Fruit fly (Drosophila melanogaster) whole organism, larva: ENCODE data around the gene CG5715.

ENCODE experiments used
- noc ChIP-seq: fragments of 200-800 bp; sonication (Bioruptor generic); optimal IDR thresholded peaks from 3 replicates; lab custom pipeline; 2019; ENCODE audit warnings: missing biosample characterization, mild to moderate bottlenecking, missing genetic modification characterization, moderate library complexity

The CG5715 gene

DNA sequence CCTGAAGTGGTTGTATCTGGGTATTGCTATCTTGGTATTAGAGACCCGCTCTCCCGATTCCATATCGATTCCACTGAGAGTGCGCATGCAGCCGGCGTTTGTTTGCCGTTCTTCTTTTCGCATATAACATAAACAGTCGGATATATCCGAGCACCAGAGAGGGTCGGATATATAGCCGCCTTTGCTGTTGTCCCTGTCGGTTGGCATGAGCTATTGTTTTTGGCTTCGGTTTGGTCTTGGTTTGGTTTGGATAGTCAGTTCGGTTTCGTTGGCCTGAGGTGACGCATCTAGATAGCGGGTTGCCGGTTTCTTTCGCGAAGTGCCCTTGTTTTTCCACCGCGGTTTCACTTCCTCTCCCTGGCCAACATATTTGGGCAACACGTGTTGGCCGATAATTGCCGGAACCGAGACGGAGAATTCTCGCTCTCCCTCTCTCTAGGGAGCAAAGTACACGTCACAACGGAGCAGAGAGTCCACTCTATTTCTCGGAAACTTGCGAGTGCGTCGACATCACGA is 21.4 kb downstream of the CG5715 start, which contains the start of gene Orct2:
Gene Orct2 (plus strand): TSS at position 255 of the 516 bp plus-strand sequence.
- peak; percentile 50 for TF ChIP-seq noc

DNA sequence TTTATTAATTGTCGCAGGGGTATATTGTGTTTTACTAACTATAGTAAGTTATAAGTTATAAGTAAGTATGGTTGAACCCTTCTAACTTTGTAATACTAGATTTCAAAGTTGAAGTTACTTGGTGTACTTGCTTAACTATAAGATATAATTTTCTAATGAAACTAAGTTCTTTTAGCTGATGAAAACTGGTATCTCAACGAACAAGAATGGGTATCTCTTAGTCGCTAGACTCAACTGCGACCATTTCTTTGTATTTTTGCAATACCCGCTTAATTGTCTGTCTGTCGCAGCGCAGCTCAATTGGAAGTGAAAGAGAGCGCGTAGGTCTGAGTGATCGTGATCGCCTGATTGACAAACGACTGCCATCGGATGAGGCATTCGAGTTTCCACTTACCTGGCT is 22.0 kb downstream of the CG5715 start:
- no peak for TF ChIP-seq noc

DNA sequence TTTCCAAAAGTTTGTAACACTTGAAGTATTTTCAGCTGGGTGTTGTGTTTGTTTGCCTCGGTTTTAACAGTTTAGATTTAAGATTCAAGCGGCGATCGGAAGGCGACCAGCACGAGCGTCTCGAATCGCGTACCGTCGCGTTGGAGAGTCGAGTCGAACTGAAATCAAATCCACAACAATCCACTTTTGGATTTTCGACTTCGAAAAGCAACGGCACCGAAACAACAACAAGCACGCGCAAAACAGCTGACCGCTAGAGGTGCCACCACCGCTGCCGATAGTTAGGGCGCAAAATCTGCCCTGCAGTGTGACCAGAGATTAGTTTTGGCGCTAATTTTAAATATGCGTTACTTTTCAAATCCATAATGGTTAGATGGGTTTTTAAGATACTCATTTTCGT is 23.1 kb downstream of the CG5715 start, which contains the start of gene jar:
Gene jar (minus strand): TSS at position 163 of the 400 bp plus-strand sequence.
- TF ChIP-seq noc = peak; percentile 39

DNA sequence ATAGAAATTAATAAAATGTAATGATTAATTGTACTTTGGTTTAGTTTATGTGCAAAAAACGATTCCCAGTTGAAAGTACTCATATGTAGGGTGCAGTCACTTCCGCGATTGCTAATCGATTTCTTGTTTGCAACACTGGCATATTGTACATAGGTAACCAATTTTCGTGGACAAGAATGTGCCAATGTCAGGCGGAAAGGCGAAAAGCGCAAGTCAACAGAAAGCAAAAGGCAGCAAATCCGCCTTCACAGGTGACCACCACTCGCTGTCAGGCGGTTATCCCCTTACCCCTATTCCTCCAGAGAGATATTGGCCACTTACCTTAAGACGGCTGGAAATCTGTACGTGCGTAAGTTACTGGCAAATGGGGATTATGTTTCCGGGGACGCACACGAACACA is 23.6 kb downstream of the CG5715 start:
- no peak for TF ChIP-seq noc

DNA sequence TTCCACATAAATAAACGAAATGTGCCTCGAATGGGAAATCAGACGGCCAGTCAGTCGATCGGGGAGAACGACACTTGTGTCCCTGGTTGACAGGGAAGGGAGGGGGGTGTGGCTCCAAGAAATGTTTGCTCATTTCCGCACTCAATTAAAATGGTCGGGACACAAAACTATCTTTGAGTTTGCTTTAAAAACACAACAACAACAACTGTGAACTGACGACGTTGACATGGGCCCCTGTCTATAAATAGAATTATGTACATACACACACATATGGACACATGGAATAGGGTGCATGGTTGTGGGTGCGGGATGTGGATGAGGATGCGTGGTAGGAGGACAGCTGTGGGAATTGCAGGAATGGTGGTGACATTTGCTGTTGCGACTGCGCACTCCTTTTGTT is 24.2 kb downstream of the CG5715 start:
- TF ChIP-seq noc = no peak

DNA sequence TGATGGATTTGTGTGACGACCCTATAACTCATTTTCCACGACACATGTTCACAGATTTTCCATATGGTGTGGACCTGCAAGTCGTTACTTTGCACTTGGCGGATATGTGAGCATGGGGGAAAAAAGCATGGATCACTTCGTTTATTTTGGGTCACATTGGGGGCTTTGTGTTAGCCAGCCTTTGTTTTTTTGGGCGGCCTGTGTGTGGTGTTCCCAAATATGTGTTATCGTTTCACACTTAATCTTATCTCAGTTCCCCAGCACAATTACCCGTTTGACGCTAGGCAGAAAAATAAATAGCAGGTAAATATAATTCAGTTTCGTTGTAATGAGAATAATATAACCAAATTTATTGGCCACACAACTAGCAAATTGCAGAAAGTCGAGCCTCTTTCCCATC is 25.9 kb downstream of the CG5715 start:
- peak; percentile 10 for TF ChIP-seq noc

DNA sequence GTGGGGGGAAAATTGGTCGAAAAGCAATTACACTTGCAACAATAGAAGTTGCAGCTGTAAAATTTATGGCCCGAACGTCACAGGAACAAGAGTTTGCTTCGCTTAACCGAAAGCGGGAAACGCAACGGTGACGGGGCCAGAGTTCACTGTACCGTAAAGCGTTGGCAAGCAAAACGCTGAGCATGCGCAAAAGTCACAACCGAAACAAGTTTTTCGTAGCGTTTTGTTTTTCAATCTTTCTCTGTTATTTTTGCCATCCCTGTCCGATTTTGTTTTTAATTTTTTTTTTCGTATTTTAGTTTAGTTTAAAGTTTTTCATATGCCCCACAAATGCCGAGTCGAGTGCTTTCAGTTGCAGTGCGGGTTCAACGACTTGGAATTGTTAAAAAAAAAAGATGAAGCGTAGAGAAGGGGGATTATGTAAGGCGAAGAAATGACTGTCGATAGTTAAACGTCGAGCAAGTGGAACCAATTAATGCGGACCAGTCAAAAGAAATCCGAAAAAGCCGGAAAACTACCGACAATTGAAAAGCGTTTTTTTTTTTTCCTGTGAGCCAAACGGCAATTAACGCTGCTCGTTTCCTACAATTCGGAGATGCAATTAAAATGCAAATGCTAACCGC is 26.5 kb downstream of the CG5715 start:
- TF ChIP-seq noc = no peak

DNA sequence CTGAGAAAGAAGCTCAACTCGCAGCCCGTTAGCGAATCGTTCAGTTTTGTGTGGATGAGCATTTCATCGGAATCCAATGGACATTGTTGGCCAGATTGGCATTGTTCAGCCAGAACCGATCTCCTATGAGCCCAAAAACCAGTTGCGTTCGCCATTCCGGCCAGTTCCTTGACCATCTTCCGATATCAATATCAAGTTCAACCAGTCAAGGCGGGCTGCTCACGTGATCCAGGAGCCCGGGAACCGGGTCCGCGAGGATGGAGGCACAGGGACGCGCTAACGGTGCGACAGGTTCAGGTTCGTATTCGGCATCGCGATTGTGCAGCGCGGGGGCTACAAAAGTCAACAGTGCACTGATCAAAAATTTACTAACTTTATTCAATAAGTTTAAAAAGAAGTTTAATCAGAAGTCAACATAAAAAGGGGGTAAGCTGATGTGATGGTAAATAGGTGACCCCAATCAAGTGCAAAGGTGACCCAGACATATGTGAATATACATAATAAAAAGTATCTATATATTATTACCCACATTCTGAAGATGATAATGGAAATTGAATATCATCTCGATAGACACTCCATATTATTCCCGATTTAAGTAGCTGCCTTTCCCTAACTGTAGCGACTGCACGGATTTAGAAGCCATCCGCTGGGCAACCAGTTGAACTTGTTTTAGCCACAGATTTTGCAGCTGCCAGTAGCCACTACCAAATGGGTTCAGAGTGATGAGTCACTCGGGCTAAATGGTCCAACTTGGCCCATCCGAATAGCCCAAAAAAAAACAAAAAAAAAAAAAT is 27.2 kb downstream of the CG5715 start:
- no peak for TF ChIP-seq noc

DNA sequence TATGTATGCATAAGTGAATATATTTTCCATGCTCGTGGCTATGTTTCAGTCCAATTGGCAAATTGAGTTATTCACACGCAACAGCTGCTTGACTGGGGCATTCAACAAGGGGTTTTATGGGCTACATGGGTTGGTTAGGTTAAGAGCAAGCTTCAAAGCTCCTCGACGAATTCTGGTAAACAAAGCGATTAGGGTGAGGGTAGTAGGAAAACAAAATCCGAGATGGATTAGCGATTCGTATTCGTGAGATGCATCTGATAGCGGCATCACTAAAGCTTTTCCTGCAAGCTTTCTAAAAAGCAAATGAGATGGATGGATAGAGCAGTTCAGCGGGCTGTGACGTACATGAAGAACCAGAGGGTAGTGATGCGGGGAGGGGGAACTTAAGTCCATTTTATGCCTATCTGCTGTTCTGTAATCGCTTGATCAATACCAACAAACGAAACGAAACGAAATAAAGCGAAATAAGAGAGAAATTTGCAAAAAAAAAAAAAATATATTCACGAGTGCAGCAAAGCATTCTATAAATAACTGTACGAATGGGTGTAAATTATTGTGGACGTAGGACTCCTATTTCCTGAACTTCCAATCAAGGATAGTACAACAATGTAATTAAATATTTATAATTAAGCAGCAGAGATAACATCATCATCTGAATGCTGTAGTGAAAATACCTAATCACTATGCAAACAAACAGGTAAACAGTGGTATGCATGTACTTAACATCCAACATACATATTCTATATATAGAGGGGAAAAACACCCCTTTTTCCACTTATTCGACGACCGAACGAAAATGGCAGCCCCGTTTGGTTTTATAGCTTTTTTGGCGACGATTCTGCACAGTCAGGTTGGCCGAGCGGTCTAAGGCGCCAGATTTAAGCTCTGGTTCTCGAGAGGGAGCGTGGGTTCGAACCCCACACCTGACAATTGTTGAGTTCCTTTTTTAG is 29.5 kb downstream of the CG5715 start:
- TF ChIP-seq noc = no peak

DNA sequence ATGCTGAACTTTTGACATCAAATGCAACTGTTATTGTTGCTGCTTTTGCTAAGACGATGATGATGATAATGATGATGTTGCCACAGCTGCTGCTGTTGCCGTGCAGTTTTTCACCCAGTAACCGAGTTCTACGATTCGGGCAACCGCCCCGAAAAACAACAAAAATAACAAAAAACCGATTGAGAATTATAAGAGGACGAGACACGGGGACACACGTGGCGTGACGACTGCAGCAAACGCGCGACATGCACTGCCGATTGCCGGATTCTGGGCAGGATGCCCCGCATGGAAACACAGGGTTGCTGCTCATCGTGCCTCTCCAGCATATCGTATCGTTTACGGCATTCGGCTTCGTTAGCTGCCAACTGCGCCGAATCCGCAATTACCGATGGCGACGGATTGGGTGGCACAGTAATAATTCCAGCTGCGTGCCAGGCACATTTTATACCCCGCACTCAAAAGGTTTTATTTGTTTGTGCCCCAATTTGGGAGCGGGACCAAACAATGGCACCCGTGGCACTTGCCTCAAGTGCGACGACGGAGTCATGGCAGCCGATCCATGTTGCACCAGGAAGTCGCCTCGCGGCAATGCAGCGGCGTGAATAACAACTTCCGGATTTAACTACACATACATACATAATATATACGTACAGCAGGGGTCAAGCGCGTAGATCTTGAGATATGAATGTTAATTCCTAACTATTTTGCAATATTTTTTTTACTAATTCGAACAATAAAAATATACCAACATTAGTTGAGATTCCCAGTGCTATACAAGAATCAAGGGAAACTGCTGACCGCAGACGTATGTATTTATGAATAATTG is 30.4 kb downstream of the CG5715 start:
- TF ChIP-seq noc = no peak

DNA sequence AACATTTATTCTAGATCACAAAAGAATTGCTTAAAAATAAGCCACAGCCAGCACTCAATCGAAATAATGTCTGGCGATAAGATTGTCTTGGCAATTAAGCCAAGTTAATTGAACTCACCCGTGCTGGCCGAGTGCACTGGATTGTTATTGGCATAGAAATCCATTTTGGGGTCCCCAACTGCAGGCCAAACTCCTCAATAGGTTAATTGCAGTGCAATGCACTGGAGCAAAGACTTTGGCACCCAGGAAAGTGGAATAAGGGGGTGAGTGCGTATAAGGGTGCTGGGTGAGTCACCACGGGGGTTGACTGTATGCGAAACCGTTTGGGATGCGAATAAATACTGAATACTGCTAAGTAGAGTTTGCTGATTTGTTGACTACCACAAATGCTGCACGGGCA is 31.3 kb downstream of the CG5715 start:
- no peak for TF ChIP-seq noc

DNA sequence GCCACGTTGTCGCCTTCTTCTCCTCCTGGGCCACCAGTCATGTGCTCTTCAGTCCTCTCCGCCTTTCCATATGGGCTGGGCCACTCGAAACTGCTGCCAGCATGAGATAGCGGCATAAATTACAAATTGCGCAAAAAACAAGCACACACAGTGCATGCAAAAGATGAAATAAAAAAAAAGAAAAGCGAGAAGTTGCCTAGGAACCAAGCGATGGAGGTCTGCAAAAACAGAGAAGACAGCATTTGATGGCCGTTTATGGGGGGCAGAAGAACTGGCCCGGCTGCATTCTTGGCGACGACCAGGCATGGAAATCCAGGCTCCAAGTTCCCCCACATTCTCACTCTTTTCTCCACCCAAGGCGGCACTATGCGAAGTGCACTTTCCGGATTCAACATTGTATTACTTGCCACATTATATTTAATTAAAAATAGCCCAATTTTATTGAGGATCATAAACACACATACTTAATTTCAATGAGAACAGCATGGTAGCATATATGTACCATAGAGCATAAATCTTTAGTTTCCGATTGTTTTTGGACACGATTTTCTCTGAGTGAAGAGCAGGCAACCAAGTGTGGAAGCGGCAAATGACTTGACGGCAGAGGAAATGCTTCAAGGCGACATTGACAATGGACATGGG is 32.7 kb downstream of the CG5715 start:
- TF ChIP-seq noc = no peak

DNA sequence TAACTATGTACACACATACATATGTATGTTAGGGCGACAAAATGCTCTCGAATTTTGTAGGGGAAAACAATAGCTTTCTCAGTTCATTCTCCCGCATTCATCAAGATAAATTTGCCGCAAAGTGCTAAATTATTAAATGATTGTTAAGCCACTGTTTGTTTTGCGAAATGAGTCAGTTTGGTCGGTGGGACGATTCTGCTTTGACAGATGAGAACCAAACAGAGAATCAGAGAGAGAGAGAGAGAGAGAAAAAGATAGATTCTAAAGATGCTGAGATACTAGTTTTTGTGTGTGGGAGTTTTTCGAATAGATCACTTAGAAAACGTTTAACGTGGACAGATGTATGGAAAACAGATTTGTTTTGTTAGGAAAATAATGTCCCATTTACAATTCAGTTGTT is 33.8 kb downstream of the CG5715 start:
- no peak for TF ChIP-seq noc

DNA sequence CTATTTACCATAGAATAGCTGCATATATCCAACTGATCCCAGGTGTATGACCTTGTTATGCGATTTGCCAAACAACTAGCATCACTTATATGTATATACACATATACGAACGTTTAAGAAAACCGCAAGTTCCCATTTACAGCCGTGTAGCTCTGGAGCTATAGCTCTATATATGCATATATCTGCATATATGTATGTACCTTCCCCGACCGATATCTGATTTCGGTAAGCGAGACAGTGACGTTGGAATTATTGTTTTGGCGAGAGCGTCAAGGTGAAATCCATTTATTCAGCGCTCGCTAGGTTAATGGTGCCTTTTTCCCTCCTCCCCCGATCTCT is 34.2 kb downstream of the CG5715 start:
- peak; percentile 20 for TF ChIP-seq noc

DNA sequence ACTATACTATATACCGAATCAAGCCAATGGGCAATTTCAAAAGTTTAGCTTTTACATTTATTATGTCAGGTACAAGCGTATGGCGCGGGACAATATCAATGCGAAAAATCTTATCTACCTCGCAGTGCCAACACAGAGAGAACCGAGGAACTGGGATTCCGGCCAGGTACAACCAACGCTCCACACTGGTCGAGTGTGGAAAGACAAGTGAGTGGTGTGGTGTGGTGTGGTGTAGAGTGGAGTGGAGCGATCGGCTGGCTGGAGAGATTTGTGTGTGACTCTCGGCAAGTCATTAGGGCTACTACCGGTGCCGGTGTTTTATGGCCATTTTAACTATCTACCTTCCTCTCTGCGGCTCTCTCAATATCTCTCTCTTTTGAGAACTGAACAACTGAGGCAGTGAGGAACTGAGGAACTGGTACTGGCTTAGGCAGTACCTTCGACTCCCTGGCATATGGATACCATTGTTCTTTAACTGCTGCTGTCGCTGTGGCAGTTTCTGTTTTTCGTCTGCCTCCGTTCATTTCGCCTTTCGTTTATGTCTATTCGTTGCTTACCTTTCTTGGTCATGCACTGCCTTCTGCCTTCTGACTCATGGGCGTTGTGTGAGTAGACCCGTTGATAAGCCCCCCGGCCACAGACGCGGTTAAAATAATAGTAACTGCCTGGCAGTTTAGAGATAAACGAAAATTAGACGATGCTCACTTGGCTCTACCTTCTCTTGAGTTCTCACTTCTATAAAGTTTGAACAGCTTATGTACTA is 34.7 kb downstream of the CG5715 start:
- TF ChIP-seq noc = peak; percentile 98
